Fruit fly (Drosophila melanogaster) whole organism, wandering third instar larva: ENCODE results near the gene Papss.
A peak's percentile ranks its signal among the peaks of the same experiment; 100 is the strongest.

Experiments
- Abd-B ChIP-seq: fragments of >200 bp; optimal IDR thresholded peaks from 2 replicates; lab custom pipeline; 2017; ENCODE audit warnings: missing biosample characterization, missing genetic modification characterization
- CG32264 ChIP-seq: fragments of 200-800 bp; sonication (Bioruptor generic); optimal IDR thresholded peaks from 2 replicates; lab custom pipeline; 2016; ENCODE audit warnings: missing biosample characterization, missing genetic modification characterization
- CG9705 ChIP-seq: fragments of 200-800 bp; sonication (Bioruptor generic); optimal IDR thresholded peaks from 2 replicates; lab custom pipeline; 2018; ENCODE audit warnings: missing biosample characterization, mild to moderate bottlenecking, missing genetic modification characterization
- CrebA ChIP-seq: fragments of 200-800 bp; sonication (Bioruptor generic); optimal IDR thresholded peaks from 2 replicates; lab custom pipeline; 2016; ENCODE audit warnings: missing biosample characterization, mild to moderate bottlenecking, missing genetic modification characterization, borderline replicate concordance
- Dfd ChIP-seq: fragments of >200 bp; optimal IDR thresholded peaks from 2 replicates; lab custom pipeline; 2017; ENCODE audit warnings: missing biosample characterization, missing genetic modification characterization
- Dif ChIP-seq: fragments of 200-275, 200-300 bp; sonication (Bioruptor generic); optimal IDR thresholded peaks from 2 replicates; lab custom pipeline; 2018; ENCODE audit warnings: missing biosample characterization, missing genetic modification characterization; ENCODE audit not compliant: partially characterized antibody
- GATAd ChIP-seq: sonication (Bioruptor generic); optimal IDR thresholded peaks from 2 replicates; lab custom pipeline; 2016; ENCODE audit warnings: missing biosample characterization, missing genetic modification characterization
- HLH106 ChIP-seq: fragments of 200-800 bp; optimal IDR thresholded peaks from 3 replicates; lab custom pipeline; 2019; ENCODE audit warnings: missing biosample characterization, mild to moderate bottlenecking, missing genetic modification characterization, moderate library complexity
- Hnf4 ChIP-seq: fragments of 200-800 bp; sonication (Bioruptor generic); optimal IDR thresholded peaks from 2 replicates; lab custom pipeline; 2016; ENCODE audit warnings: missing biosample characterization, mild to moderate bottlenecking, missing genetic modification characterization
- Hr83 ChIP-seq: fragments of 200-300 bp; sonication (Bioruptor generic); optimal IDR thresholded peaks from 2 replicates; lab custom pipeline; 2016; ENCODE audit warnings: missing biosample characterization, mild to moderate bottlenecking, missing genetic modification characterization, moderate library complexity; ENCODE audit not compliant: poor library complexity, severe bottlenecking
- Jra ChIP-seq: sonication (Bioruptor generic); optimal IDR thresholded peaks from 2 replicates; lab custom pipeline; 2016; ENCODE audit warnings: missing biosample characterization, missing genetic modification characterization
- Myc ChIP-seq: fragments of >200 bp; optimal IDR thresholded peaks from 2 replicates; lab custom pipeline; 2017
- OdsH ChIP-seq: fragments of 200-800 bp; sonication (Bioruptor generic); optimal IDR thresholded peaks from 2 replicates; lab custom pipeline; 2016; ENCODE audit warnings: missing biosample characterization, mild to moderate bottlenecking, missing genetic modification characterization
- Rel ChIP-seq, 2 experiments: fragments of 200-800 bp; sonication (Bioruptor generic) in 1 of 2; optimal IDR thresholded peaks; 2 replicates in 1 of 2; 3 replicates in 1 of 2; lab custom pipeline; 2016 to 2019; ENCODE audit warnings: mild to moderate bottlenecking in 2 of 2, missing biosample characterization in 2 of 2, missing genetic modification characterization in 2 of 2, moderate library complexity in 1 of 2
- Sp1 ChIP-seq: fragments of 200-800 bp; sonication (Bioruptor generic); optimal IDR thresholded peaks from 3 replicates; lab custom pipeline; 2019; ENCODE audit warnings: missing biosample characterization, mild to moderate bottlenecking, missing genetic modification characterization, moderate library complexity
- Vsx2 ChIP-seq: fragments of 200-300, 225-300 bp; sonication (Bioruptor generic); optimal IDR thresholded peaks from 2 replicates; lab custom pipeline; 2018; ENCODE audit warnings: missing biosample characterization, missing genetic modification characterization; ENCODE audit not compliant: partially characterized antibody
- brk ChIP-seq: fragments of 200-800 bp; sonication (Bioruptor generic); optimal IDR thresholded peaks from 2 replicates; lab custom pipeline; 2016; ENCODE audit warnings: missing biosample characterization, mild to moderate bottlenecking, missing genetic modification characterization
- dl ChIP-seq, 2 experiments: fragments of 175-275, 200-275 bp in 1 of 2; fragments of 200-275 bp in 1 of 2; sonication (Bioruptor generic); optimal IDR thresholded peaks; lab custom pipeline; 2018; ENCODE audit warnings: mild to moderate bottlenecking in 2 of 2, missing biosample characterization in 2 of 2, missing genetic modification characterization in 2 of 2, moderate library complexity in 2 of 2; ENCODE audit not compliant: partially characterized antibody in 2 of 2, insufficient read depth in 1 of 2
- dmrt93B ChIP-seq: fragments of 200-800 bp; sonication (Bioruptor generic); optimal IDR thresholded peaks from 2 replicates; lab custom pipeline; 2018; ENCODE audit warnings: missing biosample characterization, mild to moderate bottlenecking, missing genetic modification characterization
- dsf ChIP-seq: sonication (Bioruptor generic); optimal IDR thresholded peaks from 2 replicates; lab custom pipeline; 2016; ENCODE audit warnings: missing biosample characterization, missing genetic modification characterization, borderline replicate concordance
- ey ChIP-seq: fragments of 200-800 bp; sonication (Bioruptor generic); optimal IDR thresholded peaks from 2 replicates; lab custom pipeline; 2016; ENCODE audit warnings: missing biosample characterization, missing genetic modification characterization
- foxo ChIP-seq, 2 experiments: fragments of 200-800 bp; sonication (Bioruptor generic); optimal IDR thresholded peaks; 2 replicates in 1 of 2; 3 replicates in 1 of 2; lab custom pipeline; 2016 to 2017; ENCODE audit warnings: missing biosample characterization in 2 of 2, missing genetic modification characterization in 2 of 2
- fru ChIP-seq: fragments of 200-800 bp; sonication (Bioruptor generic); optimal IDR thresholded peaks from 3 replicates; lab custom pipeline; 2016; ENCODE audit warnings: missing biosample characterization, mild to moderate bottlenecking, missing genetic modification characterization
- h ChIP-seq: fragments of 200-800 bp; sonication (Bioruptor generic); optimal IDR thresholded peaks from 3 replicates; lab custom pipeline; 2016; ENCODE audit warnings: missing biosample characterization, mild to moderate bottlenecking, missing genetic modification characterization
- jim ChIP-seq: fragments of 175-275, 200-325 bp; sonication (Bioruptor generic); optimal IDR thresholded peaks from 2 replicates; lab custom pipeline; 2016; ENCODE audit warnings: missing biosample characterization, mild to moderate bottlenecking, missing genetic modification characterization
- pan ChIP-seq: fragments of >200 bp; optimal IDR thresholded peaks from 2 replicates; lab custom pipeline; 2017
- psq ChIP-seq: fragments of 200-800 bp; sonication (Bioruptor generic); optimal IDR thresholded peaks from 3 replicates; lab custom pipeline; 2017; ENCODE audit warnings: missing biosample characterization, mild to moderate bottlenecking, missing genetic modification characterization, moderate library complexity
- rgr ChIP-seq: fragments of 200-800 bp; sonication (Bioruptor generic); optimal IDR thresholded peaks from 3 replicates; lab custom pipeline; 2016; ENCODE audit warnings: missing biosample characterization, mild to moderate bottlenecking, missing genetic modification characterization
- sage ChIP-seq: fragments of 200-800 bp; sonication (Bioruptor generic); optimal IDR thresholded peaks from 2 replicates; lab custom pipeline; 2016; ENCODE audit warnings: missing biosample characterization, mild to moderate bottlenecking, missing genetic modification characterization
- sv ChIP-seq: fragments of 200-800 bp; sonication (Bioruptor generic); optimal IDR thresholded peaks from 3 replicates; lab custom pipeline; 2016; ENCODE audit warnings: missing biosample characterization, missing genetic modification characterization
- tai ChIP-seq: sonication (Bioruptor generic); optimal IDR thresholded peaks from 2 replicates; lab custom pipeline; 2016; ENCODE audit warnings: missing biosample characterization, missing genetic modification characterization
- usp ChIP-seq: fragments of >200 bp; optimal IDR thresholded peaks from 2 replicates; lab custom pipeline; 2017; ENCODE audit warnings: missing biosample characterization, missing genetic modification characterization
- woc ChIP-seq: sonication (Bioruptor generic); optimal IDR thresholded peaks from 2 replicates; lab custom pipeline; 2016; ENCODE audit warnings: missing biosample characterization, mild to moderate bottlenecking, missing genetic modification characterization

The Papss gene

dm6 chr3L:19898547-19899282 lies 53.6 kb downstream of the Papss start:
- no peak for TF ChIP-seq sage (GFP tag; lab: Kevin White, UChicago)
- no peak for TF ChIP-seq CG32264
- no peak for TF ChIP-seq Abd-B (GFP tag; lab: Kevin White, UChicago)
- TF ChIP-seq psq (GFP tag; lab: Kevin White, UChicago), result peak; percentile 17
- no peak for TF ChIP-seq Myc (lab: Kevin White, UChicago)
- TF ChIP-seq OdsH (GFP tag; lab: Kevin White, UChicago), result no peak
- no peak for TF ChIP-seq Rel (GFP tag; optimal IDR thresholded peaks at IDR 0.05; lab: Kevin White, UChicago)
- TF ChIP-seq Rel (tag; optimal IDR thresholded peaks at IDR 0.05; lab: Kevin White, UChicago), result no peak
- TF ChIP-seq Jra, result no peak
- peak; percentile 25 for TF ChIP-seq woc (GFP tag; lab: Kevin White, UChicago)
- no peak for TF ChIP-seq HLH106 (tag; lab: Kevin White, UChicago)
- TF ChIP-seq dmrt93B, result no peak
- no peak for TF ChIP-seq Dif (GFP tag; lab: Kevin White, UChicago)
- TF ChIP-seq Vsx2 (GFP tag; lab: Kevin White, UChicago), result no peak

dm6 chr3L:19899308-19899927 lies 54.3 kb downstream of the Papss start:
- TF ChIP-seq sv (GFP tag; lab: Kevin White, UChicago) (no peak), Hr83 (no peak), CrebA (peak; percentile 63), jim (GFP tag; lab: Kevin White, UChicago) (no peak), ey (GFP tag; lab: Kevin White, UChicago) (no peak), rgr (GFP tag; lab: Kevin White, UChicago) (no peak), Rel (GFP tag; optimal IDR thresholded peaks at IDR 0.05; lab: Kevin White, UChicago) (no peak), Rel (tag; optimal IDR thresholded peaks at IDR 0.05; lab: Kevin White, UChicago) (peak; percentile 86), h (GFP tag; lab: Kevin White, UChicago) (peak; percentile 28), HLH106 (tag; lab: Kevin White, UChicago) (no peak), dsf (no peak), tai (GFP tag; lab: Kevin White, UChicago) (peak; percentile 30), woc (GFP tag; lab: Kevin White, UChicago) (no peak), fru (GFP tag; lab: Kevin White, UChicago) (no peak), usp (GFP tag; lab: Kevin White, UChicago) (no peak), pan (no peak), Jra (peak; percentile 15), Myc (lab: Kevin White, UChicago) (no peak), Abd-B (GFP tag; lab: Kevin White, UChicago) (no peak), GATAd (GFP tag; lab: Kevin White, UChicago) (no peak)
- TF ChIP-seq, all 38 proteins: peak for 5

DNA sequence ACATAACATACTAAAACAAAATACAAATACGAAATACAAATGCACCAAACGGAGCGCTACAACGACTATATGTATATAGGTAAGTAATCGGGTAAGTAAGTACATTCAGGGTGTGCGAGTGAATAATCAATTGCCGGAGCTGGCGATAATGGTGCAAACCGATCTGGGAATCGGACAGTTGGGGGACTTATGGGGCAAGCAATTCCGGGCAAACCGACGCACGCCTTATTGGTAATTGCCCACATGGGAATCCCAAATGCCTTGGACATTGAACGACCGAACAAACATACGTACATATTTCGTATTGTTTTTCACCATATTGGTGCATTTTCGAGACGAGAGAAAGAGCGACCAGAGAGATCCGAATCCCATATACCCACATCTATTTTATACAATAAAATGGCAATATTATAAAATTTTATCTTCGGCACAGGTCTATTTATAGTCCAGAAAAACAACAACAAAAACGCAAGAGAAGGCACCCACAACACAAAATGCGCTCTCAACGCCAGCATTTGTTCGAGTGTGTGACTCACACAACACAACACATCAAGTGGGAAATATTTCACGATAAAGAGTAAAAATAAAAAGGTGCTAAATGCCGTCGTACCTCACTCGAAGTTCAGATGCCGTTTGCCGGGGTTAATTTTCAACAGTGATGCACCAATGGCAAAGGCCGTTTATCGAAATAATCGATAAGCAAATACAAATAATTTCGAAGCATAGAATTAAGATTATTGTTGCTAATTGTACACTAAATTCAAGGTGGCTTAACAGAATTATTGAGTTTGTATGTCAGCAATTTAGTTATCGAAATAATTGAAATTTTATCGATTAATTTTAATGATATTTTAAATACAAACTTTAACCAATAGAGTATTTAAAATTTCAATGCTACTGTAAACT lies 55.3 kb downstream of the Papss start:
- TF ChIP-seq h (GFP tag; lab: Kevin White, UChicago), result peak; percentile 57
- peak; percentile 7 for TF ChIP-seq rgr (GFP tag; lab: Kevin White, UChicago)
- TF ChIP-seq ey (GFP tag; lab: Kevin White, UChicago), result peak; percentile 19
- peak in 1 of 2 experiments; percentile 35 for TF ChIP-seq foxo (GFP tag; optimal IDR thresholded peaks at IDR 0.05; lab: Kevin White, UChicago)
- no peak for TF ChIP-seq sage (GFP tag; lab: Kevin White, UChicago)
- TF ChIP-seq brk (GFP tag; lab: Kevin White, UChicago), result no peak
- no peak for TF ChIP-seq Sp1 (GFP tag; lab: Kevin White, UChicago)
- TF ChIP-seq jim (GFP tag; lab: Kevin White, UChicago), result no peak
- TF ChIP-seq Hnf4, result peak; percentile 31
- TF ChIP-seq Rel (GFP tag; optimal IDR thresholded peaks at IDR 0.05; lab: Kevin White, UChicago), result peak; percentile 41
- TF ChIP-seq Rel (tag; optimal IDR thresholded peaks at IDR 0.05; lab: Kevin White, UChicago), result peak; percentile 100
- TF ChIP-seq Dfd, result no peak
- no peak for TF ChIP-seq CG9705 (GFP tag; lab: Kevin White, UChicago)
- no peak for TF ChIP-seq Hr83
- peak in 1 of 2 experiments; percentile 8 for TF ChIP-seq dl (GFP tag; optimal IDR thresholded peaks at IDR 0.05; lab: Kevin White, UChicago; ENCODE audit: insufficient read depth in 1 of 2, partially characterized antibody in 2 of 2)
